Fruit fly (Drosophila melanogaster) whole organism, prepupa: ENCODE measurements around the gene CG42821.

Experiments
- Eip75B ChIP-seq: fragments of 200-800 bp; sonication (Bioruptor generic); optimal IDR thresholded peaks from 3 replicates; lab custom pipeline; 2016; ENCODE audit warnings: missing biosample characterization, missing genetic modification characterization
- salr ChIP-seq, 2 experiments: fragments of 200-800 bp; sonication (Bioruptor generic); optimal IDR thresholded peaks; 3 replicates each; lab custom pipeline; 2016 to 2018; ENCODE audit warnings: missing biosample characterization in 2 of 2, missing genetic modification characterization in 2 of 2, mild to moderate bottlenecking in 1 of 2

dm6 chr3R:17448758-17449157 is 35.9 kb downstream of the CG42821 start, which contains the start of gene Eh:
- TF ChIP-seq Eip75B (no peak), salr (GFP tag; optimal IDR thresholded peaks at IDR 0.05; lab: Kevin White, UChicago) (no peak)
